Fruit fly (Drosophila melanogaster): ENCODE measurements around the gene CG14518.

CG14518 gene

dm6 chr3R:29039704-29040430 is 15.1 kb downstream of the CG14518 start (continued):
- TF ChIP-seq E2f2 (GFP tag; IDR thresholded peaks at IDR 0.05) (peak; percentile 74), HmgZ (tag; optimal IDR thresholded peaks at IDR 0.05) (no peak), hb (GFP tag; IDR thresholded peaks at IDR 0.05; ENCODE audit: partially characterized antibody) (no peak), CkIIα-i1 (GFP tag; IDR thresholded peaks at IDR 0.05) (no peak), Nf-YC (tag; optimal IDR thresholded peaks at IDR 0.05) (peak; percentile 91), CG13296 (GFP tag; optimal IDR thresholded peaks at IDR 0.05) (no peak), CG2712 (tag; optimal IDR thresholded peaks at IDR 0.05) (no peak), HHEX (GFP tag; optimal IDR thresholded peaks at IDR 0.05) (peak; percentile 30), CG8290 (GFP tag; optimal IDR thresholded peaks at IDR 0.05) (peak; percentile 39), CG8290 (tag; optimal IDR thresholded peaks at IDR 0.05) (peak; percentile 19 to 79), B-H2 (GFP tag; optimal IDR thresholded peaks at IDR 0.05) (peak; percentile 65), Tbp (GFP tag; optimal IDR thresholded peaks at IDR 0.05) (no peak), gsb-n (tag; optimal IDR thresholded peaks at IDR 0.05) (no peak), CG4730 (GFP tag; IDR thresholded peaks at IDR 0.05) (no peak), CG9609 (GFP tag; optimal IDR thresholded peaks at IDR 0.05) (peak; percentile 27), ase (GFP tag; IDR thresholded peaks at IDR 0.05) (no peak), CG10979 (tag; optimal IDR thresholded peaks at IDR 0.05) (no peak), usp (GFP tag; optimal IDR thresholded peaks at IDR 0.05) (no peak), CG1792 (GFP tag; optimal IDR thresholded peaks at IDR 0.05) (no peak), unpg (GFP tag; optimal IDR thresholded peaks at IDR 0.05) (no peak), CG31224 (GFP tag; IDR thresholded peaks at IDR 0.05) (no peak), CG8478 (optimal IDR thresholded peaks at IDR 0.05) (no peak), CG13894 (tag; optimal IDR thresholded peaks at IDR 0.05) (no peak), bowl (GFP tag; IDR thresholded peaks at IDR 0.05) (no peak), Ravus (GFP tag; IDR thresholded peaks at IDR 0.05) (no peak), Lhr (GFP tag; optimal IDR thresholded peaks at IDR 0.05) (peak; percentile 34), GATAe (GFP tag; conservative IDR thresholded peaks at IDR 0.05) (no peak), grn (GFP tag; optimal IDR thresholded peaks at IDR 0.05) (no peak), wor (GFP tag; IDR thresholded peaks at IDR 0.05) (no peak), CG13775 (GFP tag; optimal IDR thresholded peaks at IDR 0.05) (peak; percentile 24), NC2β (GFP tag; optimal IDR thresholded peaks at IDR 0.05) (peak; percentile 24), otp (GFP tag; IDR thresholded peaks at IDR 0.05) (peak; percentile 37; the same call in 1 of the 3 replicates), Oaz (GFP tag; IDR thresholded peaks at IDR 0.05) (no peak), ara (GFP tag; IDR thresholded peaks at IDR 0.05) (no peak), sd (tag; optimal IDR thresholded peaks at IDR 0.05) (peak; percentile 29), mam (GFP tag; optimal IDR thresholded peaks at IDR 0.05) (peak; percentile 58), z (GFP tag; IDR thresholded peaks at IDR 0.05) (no peak), CG2120 (GFP tag; optimal IDR thresholded peaks at IDR 0.05) (peak; percentile 56), kay (GFP tag; optimal IDR thresholded peaks at IDR 0.05) (no peak), stc (GFP tag; IDR thresholded peaks at IDR 0.05) (peak; percentile 37), chinmo (GFP tag; IDR thresholded peaks at IDR 0.05; ENCODE audit: partially characterized antibody) (0 out of 4 replicates have a peak, but pooled peaks have one; percentile 40), CG10267 (tag; optimal IDR thresholded peaks at IDR 0.05) (peak; percentile 85), CG11247 (GFP tag; IDR thresholded peaks at IDR 0.05) (no peak), PHDP (tag; optimal IDR thresholded peaks at IDR 0.05) (no peak), CG7745 (tag; optimal IDR thresholded peaks at IDR 0.05) (no peak), sr (GFP tag; IDR thresholded peaks at IDR 0.05) (no peak), rib (GFP tag; IDR thresholded peaks at IDR 0.05) (no peak), CG13123 (GFP tag; optimal IDR thresholded peaks at IDR 0.05) (no peak), CG11696 (GFP tag; IDR thresholded peaks at IDR 0.05) (no peak), Fer2 (tag; optimal IDR thresholded peaks at IDR 0.05) (no peak), Myb (GFP tag; optimal IDR thresholded peaks at IDR 0.05) (peak; percentile 10), sim (GFP tag; IDR thresholded peaks at IDR 0.05) (no peak)

All from whole organism, embryonic.